Worm (Caenorhabditis elegans): ENCODE data around the gene dur-1.

Gene dur-1

ce11 chrIV:9944279-9944678 lies 16.2 kb upstream of the dur-1 start:
- TF ChIP-seq daf-12 (tag; optimal IDR thresholded peaks at IDR 0.05) (no peak), nhr-28 (tag; optimal IDR thresholded peaks at IDR 0.05) (no peak), T20F7.1 (GFP tag; optimal IDR thresholded peaks at IDR 0.05) (no peak), duxl-1 (tag; optimal IDR thresholded peaks at IDR 0.05; ENCODE audit: poor library complexity) (no peak), nhr-42 (GFP tag; IDR thresholded peaks at IDR 0.05) (no peak), lin-1 (GFP tag; IDR thresholded peaks at IDR 0.05) (no peak), nhr-48 (tag; optimal IDR thresholded peaks at IDR 0.05) (no peak), mdt-29 (GFP tag; IDR thresholded peaks at IDR 0.05) (no peak), nhr-111 (GFP tag; optimal IDR thresholded peaks at IDR 0.05) (no peak), dpl-1 (GFP tag; optimal IDR thresholded peaks at IDR 0.05) (no peak), cey-2 (tag; optimal IDR thresholded peaks at IDR 0.05; ENCODE audit: borderline replicate concordance, insufficient read depth) (no peak), nhr-10 (tag; optimal IDR thresholded peaks at IDR 0.05) (no peak)

ce11 chrIV:9943214-9943613 lies 15.2 kb upstream of the dur-1 start:
- TF ChIP-seq unc-62 (GFP tag; optimal IDR thresholded peaks at IDR 0.05 in 1 of 2) (peak in 1 of 2 experiments; percentile 99), unc-62 (tag; optimal IDR thresholded peaks at IDR 0.05) (no peak), saeg-2 (GFP tag; IDR thresholded peaks at IDR 0.05) (no peak)

- TF ChIP-seq spr-1 (tag; optimal IDR thresholded peaks at IDR 0.05) = no peak
- 0 out of 2 replicates have a peak, but pooled peaks have one; percentile 18 for TF ChIP-seq set-16 (GFP tag; IDR thresholded peaks at IDR 0.05)
- no peak for TF ChIP-seq D1046.2 (GFP tag; IDR thresholded peaks at IDR 0.05)
- TF ChIP-seq mxl-3 (GFP tag; optimal IDR thresholded peaks at IDR 0.05) = no peak
- TF ChIP-seq madf-5 (GFP tag; IDR thresholded peaks at IDR 0.05) = no peak
- no peak for TF ChIP-seq F26F4.8 (GFP tag; conservative IDR thresholded peaks at IDR 0.05)
- no peak for TF ChIP-seq nhr-6 (tag; optimal IDR thresholded peaks at IDR 0.05)
Observed at ce11 chrIV:9933580-9933979, 5.5 kb upstream of the dur-1 start, which contains the start of gene spe-29. Gene spe-29, plus strand, starts transcription at chrIV:9933880.

ce11 chrIV:9932055-9932454 lies 4.0 kb upstream of the dur-1 start, which contains the start of the genes trmt-10A and F25H8.2:
Gene trmt-10A, minus strand, starts transcription at chrIV:9932213.
Gene F25H8.2, plus strand, starts transcription at chrIV:9932235.
- TF ChIP-seq lin-15B (tag; optimal IDR thresholded peaks at IDR 0.05) = no peak
- no peak for TF ChIP-seq fkh-10 (GFP tag; optimal IDR thresholded peaks at IDR 0.05)
- TF ChIP-seq arid-1 (GFP tag; conservative IDR thresholded peaks at IDR 0.05) = no peak
- TF ChIP-seq nhr-25 (tag; optimal IDR thresholded peaks at IDR 0.05; ENCODE audit: borderline replicate concordance, insufficient read depth) = no peak
- TF ChIP-seq rbr-2 (tag; optimal IDR thresholded peaks at IDR 0.05) = peak; percentile 28
- TF ChIP-seq lin-39 (tag; optimal IDR thresholded peaks at IDR 0.05) = no peak
- TF ChIP-seq nhr-77 (tag; optimal IDR thresholded peaks at IDR 0.05) = peak; percentile 65
- no peak for TF ChIP-seq attf-4 (tag; optimal IDR thresholded peaks at IDR 0.05)
- TF ChIP-seq dmd-8 (GFP tag; IDR thresholded peaks at IDR 0.05) = no peak
- TF ChIP-seq dpl-1 (GFP tag; optimal IDR thresholded peaks at IDR 0.05) = peak; percentile 44
- no peak for TF ChIP-seq tag-97 (GFP tag; IDR thresholded peaks at IDR 0.05)
- TF ChIP-seq mdt-29 (GFP tag; IDR thresholded peaks at IDR 0.05) = no peak
- no peak for TF ChIP-seq ZK546.5 (tag; optimal IDR thresholded peaks at IDR 0.05)
- TF ChIP-seq mdl-1 (tag; optimal IDR thresholded peaks at IDR 0.05) = no peak
- TF ChIP-seq F26F4.8 (GFP tag; conservative IDR thresholded peaks at IDR 0.05) = no peak
- TF ChIP-seq zag-1 (tag; optimal IDR thresholded peaks at IDR 0.05) = no peak
- TF ChIP-seq nhr-28 (tag; optimal IDR thresholded peaks at IDR 0.05) = peak; percentile 18
- TF ChIP-seq ctbp-1 (GFP tag; IDR thresholded peaks at IDR 0.05) = no peak
- TF ChIP-seq nhr-6 (tag; optimal IDR thresholded peaks at IDR 0.05) = peak; percentile 16
- TF ChIP-seq lir-3 (tag; optimal IDR thresholded peaks at IDR 0.05) = no peak
- no peak for TF ChIP-seq R02D3.7 (tag; optimal IDR thresholded peaks at IDR 0.05)
- peak; percentile 30 for TF ChIP-seq aha-1 (tag)
- peak; percentile 90 for TF ChIP-seq T20F7.1 (GFP tag; optimal IDR thresholded peaks at IDR 0.05)
- peak; percentile 89 for TF ChIP-seq lin-38 (GFP tag; IDR thresholded peaks at IDR 0.05)
- TF ChIP-seq zip-2 (tag; optimal IDR thresholded peaks at IDR 0.05) = no peak
- TF ChIP-seq egl-27 (tag; optimal IDR thresholded peaks at IDR 0.05) = no peak
- peak; percentile 7 for TF ChIP-seq dve-1 (tag; optimal IDR thresholded peaks at IDR 0.05; ENCODE audit: insufficient read depth)
